Worm (Caenorhabditis elegans) whole organism, early embryonic: ENCODE results near the gene K06A4.6.

Source experiments
- B0310.2 ChIP-seq: sonication (generic microtip); optimal IDR thresholded peaks from 2 replicates; lab custom pipeline; 2016; ENCODE audit warnings: mild to moderate bottlenecking, missing genetic modification characterization, missing compliant biosample characterization
- aly-1 ChIP-seq: sonication (generic microtip); optimal IDR thresholded peaks from 2 replicates; lab custom pipeline; 2016; ENCODE audit warnings: missing genetic modification characterization, missing compliant biosample characterization
- ama-1 ChIP-seq: fragments of 150-350 bp; optimal IDR thresholded peaks from 2 replicates; lab custom pipeline; 2014
- ceh-13 ChIP-seq: fragments of 200-800 bp; sonication (Bioruptor generic); optimal IDR thresholded peaks from 2 replicates; lab custom pipeline; 2018; ENCODE audit warnings: mild to moderate bottlenecking, missing genetic modification characterization, missing compliant biosample characterization
- ceh-36 ChIP-seq: sonication (generic microtip); optimal IDR thresholded peaks from 2 replicates; lab custom pipeline; 2016; ENCODE audit warnings: missing genetic modification characterization, inconsistent platforms, missing compliant biosample characterization
- flt-1 ChIP-seq: fragments of 200-800 bp; sonication (Bioruptor generic); IDR thresholded peaks from 2 replicates; pipeline ENCODE4 v1.3.6; 2022; ENCODE audit warnings: missing genetic modification characterization, missing compliant biosample characterization
- hmg-4 ChIP-seq: fragments of 200-800 bp; sonication (Bioruptor generic); optimal IDR thresholded peaks from 2 replicates; lab custom pipeline; 2018; ENCODE audit warnings: mild to moderate bottlenecking, missing genetic modification characterization, missing compliant biosample characterization
- scrt-1 ChIP-seq: fragments of 200-800 bp; sonication (Bioruptor generic); IDR thresholded peaks from 2 replicates; pipeline ENCODE4 v1.3.6; 2022; ENCODE audit warnings: missing genetic modification characterization, missing compliant biosample characterization
- sea-1 ChIP-seq: fragments of 200-800 bp; sonication (Bioruptor generic); conservative IDR thresholded peaks from 2 replicates; pipeline ENCODE4 v1.3.6; 2022; ENCODE audit warnings: missing genetic modification characterization, missing compliant biosample characterization
- tbx-11 ChIP-seq: fragments of 200-800 bp; sonication (Bioruptor generic); IDR thresholded peaks from 2 replicates; pipeline ENCODE4 v1.3.6; 2022; ENCODE audit warnings: missing genetic modification characterization, missing compliant biosample characterization
- tra-4 ChIP-seq: sonication (generic microtip); optimal IDR thresholded peaks from 2 replicates; lab custom pipeline; 2017; ENCODE audit warnings: missing genetic modification characterization, missing compliant biosample characterization

ce11 chrV:9477863-9478262 lies 2.6 kb downstream of the K06A4.6 start, which contains the start of gene nas-3:
- no peak for TF ChIP-seq tra-4 (tag; lab: Kevin White, UChicago)
- TF ChIP-seq ama-1 (lab: Kevin White, UChicago), result no peak
- TF ChIP-seq sea-1 (GFP tag; lab: Robert Waterston, UW), result no peak
- TF ChIP-seq tbx-11, result no peak
- no peak for TF ChIP-seq ceh-13
- TF ChIP-seq aly-1, result no peak
- TF ChIP-seq B0310.2 (tag; lab: Kevin White, UChicago), result no peak
- TF ChIP-seq ceh-36 (tag; lab: Kevin White, UChicago), result no peak
- no peak for TF ChIP-seq hmg-4 (GFP tag; lab: Kevin White, UChicago)
- TF ChIP-seq flt-1 (GFP tag; lab: Robert Waterston, UW), result no peak
- no peak for TF ChIP-seq scrt-1 (GFP tag; lab: Robert Waterston, UW)
